Worm (Caenorhabditis elegans) whole organism, L2 larva: ENCODE data around the gene anmt-2.

ENCODE experiments used
- C34F6.9 ChIP-seq: fragments of 150-350 bp; optimal IDR thresholded peaks from 2 replicates; lab custom pipeline; 2014; ENCODE audit warnings: missing biosample characterization, missing genetic modification characterization
- F13H6.1 ChIP-seq: sonication (generic microtip); optimal IDR thresholded peaks from 2 replicates; lab custom pipeline; 2016; ENCODE audit warnings: missing genetic modification characterization, missing compliant biosample characterization
- R02D3.7 ChIP-seq: fragments of 150-350 bp; optimal IDR thresholded peaks from 2 replicates; lab custom pipeline; 2014; ENCODE audit warnings: missing biosample characterization, missing genetic modification characterization
- Y55F3AM.14 ChIP-seq: fragments of 200-800 bp; sonication (Bioruptor generic); optimal IDR thresholded peaks from 2 replicates; lab custom pipeline; 2018; ENCODE audit warnings: mild to moderate bottlenecking, missing genetic modification characterization, missing compliant biosample characterization
- ZK546.5 ChIP-seq: sonication (generic microtip); optimal IDR thresholded peaks from 2 replicates; lab custom pipeline; 2017; ENCODE audit warnings: missing biosample characterization, missing genetic modification characterization
- alr-1 ChIP-seq: fragments of 150-350 bp; optimal IDR thresholded peaks from 2 replicates; lab custom pipeline; 2014; ENCODE audit warnings: missing biosample characterization, missing genetic modification characterization
- aly-2 ChIP-seq: fragments of 150-350 bp; optimal IDR thresholded peaks from 2 replicates; lab custom pipeline; 2014; ENCODE audit warnings: missing biosample characterization, missing genetic modification characterization
- ama-1 ChIP-seq: fragments of 150-350 bp; optimal IDR thresholded peaks from 2 replicates; lab custom pipeline; 2018; ENCODE audit warnings: inconsistent platforms
- blmp-1 ChIP-seq: sonication (generic microtip); optimal IDR thresholded peaks from 2 replicates; lab custom pipeline; 2017; ENCODE audit warnings: missing genetic modification characterization, mild to moderate bottlenecking, missing compliant biosample characterization, antibody characterized with exemption, moderate library complexity; ENCODE audit not compliant: insufficient read depth
- ceh-16 ChIP-seq: fragments of 150-350 bp; optimal IDR thresholded peaks from 2 replicates; lab custom pipeline; 2014; ENCODE audit warnings: missing biosample characterization, missing genetic modification characterization
- crh-2 ChIP-seq: sonication (generic microtip); optimal IDR thresholded peaks from 2 replicates; lab custom pipeline; 2017; ENCODE audit warnings: missing biosample characterization, missing genetic modification characterization
- dmd-4 ChIP-seq: sonication (generic microtip); optimal IDR thresholded peaks from 2 replicates; lab custom pipeline; 2017; ENCODE audit warnings: missing biosample characterization, missing genetic modification characterization
- egl-27 ChIP-seq: sonication (generic microtip); optimal IDR thresholded peaks from 3 replicates; lab custom pipeline; 2017; ENCODE audit warnings: missing biosample characterization, missing genetic modification reagents, missing genetic modification characterization
- elt-1 ChIP-seq: fragments of 150-350 bp; optimal IDR thresholded peaks from 2 replicates; lab custom pipeline; 2014; ENCODE audit warnings: missing biosample characterization, missing genetic modification characterization
- elt-3 ChIP-seq: sonication (generic microtip); optimal IDR thresholded peaks from 2 replicates; lab custom pipeline; 2017; ENCODE audit warnings: missing biosample characterization, missing genetic modification characterization
- fos-1 ChIP-seq: fragments of 150-350 bp; optimal IDR thresholded peaks from 2 replicates; lab custom pipeline; 2014; ENCODE audit warnings: missing biosample characterization, missing genetic modification characterization
- gmeb-1 ChIP-seq: fragments of 150-350 bp; optimal IDR thresholded peaks from 2 replicates; lab custom pipeline; 2014; ENCODE audit warnings: missing biosample characterization, missing genetic modification characterization
- lin-11 ChIP-seq: fragments of 150-350 bp; sonication (generic microtip); optimal IDR thresholded peaks from 2 replicates; lab custom pipeline; 2014; ENCODE audit warnings: missing biosample characterization, missing genetic modification characterization, inconsistent platforms, mixed read lengths
- lin-13 ChIP-seq: fragments of 150-350 bp; optimal IDR thresholded peaks from 2 replicates; lab custom pipeline; 2014; ENCODE audit warnings: missing biosample characterization, missing genetic modification reagents, missing genetic modification characterization
- lin-39 ChIP-seq: fragments of 150-350 bp; optimal IDR thresholded peaks from 2 replicates; lab custom pipeline; 2014; ENCODE audit warnings: missing biosample characterization, missing genetic modification reagents, missing genetic modification characterization
- lsy-2 ChIP-seq, 2 experiments: fragments of 150-350 bp in 1 of 2; sonication (generic microtip) in 1 of 2; optimal IDR thresholded peaks; 2 replicates each; lab custom pipeline; 2014 to 2017; ENCODE audit warnings: missing biosample characterization in 2 of 2, missing genetic modification characterization in 2 of 2
- mab-5 ChIP-seq: fragments of 150-350 bp; optimal IDR thresholded peaks from 2 replicates; lab custom pipeline; 2014; ENCODE audit warnings: missing biosample characterization, missing genetic modification characterization
- mbf-1 ChIP-seq: sonication (generic microtip); optimal IDR thresholded peaks from 2 replicates; lab custom pipeline; 2017; ENCODE audit warnings: missing biosample characterization, missing genetic modification characterization
- mdl-1 ChIP-seq, 2 experiments: fragments of 150-350 bp in 1 of 2; sonication (generic microtip) in 1 of 2; optimal IDR thresholded peaks; 2 replicates each; lab custom pipeline; 2017; ENCODE audit warnings: missing biosample characterization in 2 of 2, missing genetic modification characterization in 2 of 2
- nhr-10 ChIP-seq: sonication (generic microtip); optimal IDR thresholded peaks from 2 replicates; lab custom pipeline; 2017; ENCODE audit warnings: missing biosample characterization, missing genetic modification characterization
- nhr-11 ChIP-seq: fragments of 150-350 bp; optimal IDR thresholded peaks from 2 replicates; lab custom pipeline; 2014; ENCODE audit warnings: missing biosample characterization, missing genetic modification characterization
- nhr-12 ChIP-seq: fragments of 150-350 bp; optimal IDR thresholded peaks from 2 replicates; lab custom pipeline; 2014; ENCODE audit warnings: missing biosample characterization, missing genetic modification characterization
- nhr-129 ChIP-seq: fragments of 150-350 bp; optimal IDR thresholded peaks from 2 replicates; lab custom pipeline; 2014; ENCODE audit warnings: missing biosample characterization, missing genetic modification characterization
- nhr-21 ChIP-seq: fragments of 150-350 bp; optimal IDR thresholded peaks from 2 replicates; lab custom pipeline; 2014; ENCODE audit warnings: missing biosample characterization, missing genetic modification characterization
- nhr-23 ChIP-seq: fragments of 150-350 bp; optimal IDR thresholded peaks from 2 replicates; lab custom pipeline; 2014; ENCODE audit warnings: missing biosample characterization, missing genetic modification reagents, missing genetic modification characterization
- nhr-237 ChIP-seq: fragments of 150-350 bp; optimal IDR thresholded peaks from 2 replicates; lab custom pipeline; 2014; ENCODE audit warnings: missing biosample characterization, missing genetic modification characterization
- nhr-25 ChIP-seq: fragments of 150-350 bp; sonication (generic microtip); optimal IDR thresholded peaks from 3 replicates; lab custom pipeline; 2014; ENCODE audit warnings: missing biosample characterization, missing genetic modification characterization
- nhr-6 ChIP-seq: fragments of 150-350 bp; optimal IDR thresholded peaks from 2 replicates; lab custom pipeline; 2014; ENCODE audit warnings: missing biosample characterization, missing genetic modification characterization
- nhr-77 ChIP-seq: fragments of 150-350 bp; optimal IDR thresholded peaks from 2 replicates; lab custom pipeline; 2014; ENCODE audit warnings: missing biosample characterization, missing genetic modification characterization
- peb-1 ChIP-seq: fragments of 150-350 bp; optimal IDR thresholded peaks from 2 replicates; lab custom pipeline; 2014; ENCODE audit warnings: missing biosample characterization, missing genetic modification characterization
- sem-4 ChIP-seq: fragments of 150-350 bp; optimal IDR thresholded peaks from 2 replicates; lab custom pipeline; 2014; ENCODE audit warnings: missing biosample characterization, missing genetic modification reagents, missing genetic modification characterization
- skn-1 ChIP-seq: sonication (generic microtip); optimal IDR thresholded peaks from 2 replicates; lab custom pipeline; 2017; ENCODE audit warnings: missing biosample characterization, missing genetic modification characterization
- sma-3 ChIP-seq: sonication (generic microtip); optimal IDR thresholded peaks from 2 replicates; lab custom pipeline; 2016; ENCODE audit warnings: missing genetic modification reagents, missing genetic modification characterization, missing compliant biosample characterization
- sma-9 ChIP-seq, 2 experiments: fragments of 150-350 bp in 1 of 2; sonication (generic microtip) in 1 of 2; optimal IDR thresholded peaks; 2 replicates each; lab custom pipeline; 2014 to 2016; ENCODE audit warnings: missing genetic modification characterization in 2 of 2, mild to moderate bottlenecking in 1 of 2, missing biosample characterization in 1 of 2, missing compliant biosample characterization in 1 of 2, missing genetic modification reagents in 1 of 2, moderate library complexity in 1 of 2
- snpc-4 ChIP-seq: fragments of 150-350 bp; optimal IDR thresholded peaks from 2 replicates; lab custom pipeline; 2014; ENCODE audit warnings: missing biosample characterization, missing genetic modification characterization
- unc-39 ChIP-seq: fragments of 150-350 bp; optimal IDR thresholded peaks from 2 replicates; lab custom pipeline; 2014; ENCODE audit warnings: missing biosample characterization, missing genetic modification characterization
- unc-55 ChIP-seq: fragments of 150-350 bp; sonication (generic microtip); optimal IDR thresholded peaks from 3 replicates; lab custom pipeline; 2014; ENCODE audit warnings: missing biosample characterization, missing genetic modification reagents, missing genetic modification characterization
- unc-62 ChIP-seq: fragments of 150-350 bp; optimal IDR thresholded peaks from 2 replicates; lab custom pipeline; 2014; ENCODE audit warnings: missing biosample characterization, missing genetic modification reagents, missing genetic modification characterization
- zag-1 ChIP-seq: fragments of 150-350 bp; optimal IDR thresholded peaks from 2 replicates; lab custom pipeline; 2014; ENCODE audit warnings: missing biosample characterization, missing genetic modification characterization
- ztf-1 ChIP-seq: fragments of 200-800 bp; sonication (Bioruptor generic); conservative IDR thresholded peaks from 2 replicates; pipeline ENCODE4 v1.3.6; 2022; ENCODE audit warnings: missing genetic modification characterization, missing compliant biosample characterization
- ztf-11 ChIP-seq: sonication (generic microtip); optimal IDR thresholded peaks from 2 replicates; lab custom pipeline; 2017; ENCODE audit warnings: missing biosample characterization, missing genetic modification characterization
- ztf-4 ChIP-seq: fragments of 150-350 bp; optimal IDR thresholded peaks from 2 replicates; lab custom pipeline; 2014; ENCODE audit warnings: missing biosample characterization, missing genetic modification characterization

Gene anmt-2

DNA sequence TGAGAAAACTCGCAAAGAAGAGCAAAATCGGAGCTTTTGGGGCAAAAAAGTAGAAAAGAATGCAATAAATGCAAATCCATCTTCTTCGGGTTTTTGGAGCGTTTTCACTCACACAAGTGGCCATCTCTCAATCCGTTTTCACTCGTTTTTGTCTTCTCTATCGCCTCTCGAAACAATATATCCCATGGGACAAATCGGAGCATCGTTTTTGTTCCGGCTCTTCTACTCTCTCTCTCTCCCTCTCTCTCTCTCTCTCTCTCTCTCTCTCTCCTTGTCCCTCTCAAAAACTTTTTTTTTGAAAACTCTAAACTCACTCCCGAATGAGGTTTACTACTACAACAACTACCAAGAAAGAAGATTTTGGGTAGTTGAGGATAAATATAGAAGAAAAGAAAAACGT is 16.0 kb downstream of the anmt-2 start:
- no peak for TF ChIP-seq nhr-11
- peak in 1 of 2 experiments; percentile 46 for TF ChIP-seq lsy-2 (tag; optimal IDR thresholded peaks at IDR 0.05; lab: Kevin White, UChicago)
- peak; percentile 20 for TF ChIP-seq nhr-129 (tag; lab: Kevin White, UChicago)
- no peak for TF ChIP-seq fos-1
- peak; percentile 54 for TF ChIP-seq C34F6.9
- no peak for TF ChIP-seq nhr-21 (tag; lab: Kevin White, UChicago)
- no peak for TF ChIP-seq gmeb-1 (tag; lab: Kevin White, UChicago)
- peak; percentile 34 for TF ChIP-seq crh-2 (tag; lab: Kevin White, UChicago)

DNA sequence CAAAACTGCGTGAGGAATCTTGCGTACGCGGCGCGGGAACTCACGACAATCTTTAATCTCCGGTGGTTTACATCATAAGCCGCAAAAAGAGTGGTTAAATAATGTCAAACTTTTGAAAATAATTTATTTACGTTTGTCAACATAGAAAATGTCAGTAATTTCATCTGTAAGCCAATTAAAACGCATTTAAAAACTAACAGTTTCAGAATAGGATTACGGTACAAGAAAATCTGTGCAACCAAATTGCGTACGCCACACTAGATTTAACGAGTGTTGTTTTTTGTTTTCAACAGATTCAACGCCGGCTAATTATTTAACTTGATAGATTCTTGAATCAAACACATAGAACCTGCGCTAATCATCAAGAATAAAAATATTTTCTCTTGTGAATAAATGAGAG is 16.7 kb downstream of the anmt-2 start:
- TF ChIP-seq mbf-1 (tag; lab: Kevin White, UChicago) (no peak), snpc-4 (tag; lab: Kevin White, UChicago) (no peak), R02D3.7 (tag; lab: Kevin White, UChicago) (no peak), sem-4 (no peak), unc-39 (tag; lab: Kevin White, UChicago) (no peak), lin-11 (no peak), mab-5 (no peak), peb-1 (tag; lab: Kevin White, UChicago) (no peak), gmeb-1 (tag; lab: Kevin White, UChicago) (no peak), nhr-77 (tag; lab: Kevin White, UChicago) (no peak), ceh-16 (tag; lab: Kevin White, UChicago) (no peak)

DNA sequence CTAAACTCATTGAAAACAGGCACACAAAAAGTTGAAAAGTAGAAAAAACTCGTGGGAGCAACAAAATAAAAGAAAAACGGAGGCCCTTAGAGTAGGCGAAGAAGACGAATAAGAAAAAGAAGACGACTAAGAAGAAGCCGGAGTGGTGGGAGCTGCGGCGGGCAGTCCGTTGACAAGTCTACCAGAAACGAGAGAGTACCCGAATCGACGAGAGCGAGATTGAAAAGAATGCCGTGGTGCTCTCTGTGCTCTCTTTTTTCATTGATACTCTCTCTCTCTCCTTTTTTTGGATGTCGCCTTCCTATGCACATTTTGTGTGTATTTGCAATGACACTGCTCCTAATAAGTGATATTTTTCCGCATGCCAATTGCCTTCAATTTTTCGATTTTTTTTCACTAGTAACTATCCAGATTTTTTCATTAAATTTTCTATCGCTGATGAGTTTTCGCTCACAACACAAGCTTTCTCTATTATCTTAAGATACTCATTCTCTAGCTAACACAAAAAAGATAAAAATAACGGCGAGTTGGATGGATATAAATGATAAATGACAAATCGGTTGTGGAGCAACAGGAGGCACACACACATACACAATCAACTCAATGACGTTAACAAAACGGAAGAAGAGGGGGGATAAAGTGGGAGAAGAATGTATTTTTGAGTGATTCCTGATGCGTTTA is 17.5 kb downstream of the anmt-2 start:
- TF ChIP-seq nhr-129 (tag; lab: Kevin White, UChicago) (peak; percentile 14), Y55F3AM.14 (no peak), crh-2 (tag; lab: Kevin White, UChicago) (peak; percentile 59), peb-1 (tag; lab: Kevin White, UChicago) (no peak), egl-27 (tag; lab: Kevin White, UChicago) (no peak), elt-1 (tag; lab: Kevin White, UChicago) (no peak), dmd-4 (tag; lab: Kevin White, UChicago) (no peak), unc-62 (GFP tag; lab: Kevin White, UChicago) (no peak), sma-3 (GFP tag; lab: Kevin White, UChicago) (no peak), lin-13 (GFP tag; lab: Kevin White, UChicago) (no peak), skn-1 (tag; lab: Kevin White, UChicago) (no peak), nhr-10 (tag; lab: Kevin White, UChicago) (no peak), lin-39 (tag; lab: Kevin White, UChicago) (no peak), ztf-1 (no peak), lsy-2 (tag; optimal IDR thresholded peaks at IDR 0.05; lab: Kevin White, UChicago) (peak in 1 of 2 experiments; percentile 12), aly-2 (no peak), ceh-16 (tag; lab: Kevin White, UChicago) (no peak), nhr-11 (no peak), alr-1 (tag; lab: Kevin White, UChicago) (no peak), nhr-25 (tag; lab: Kevin White, UChicago) (no peak), sem-4 (peak; percentile 14), gmeb-1 (tag; lab: Kevin White, UChicago) (no peak), unc-39 (tag; lab: Kevin White, UChicago) (no peak), R02D3.7 (tag; lab: Kevin White, UChicago) (no peak), ZK546.5 (tag; lab: Kevin White, UChicago) (no peak), unc-55 (GFP tag; lab: Kevin White, UChicago) (peak; percentile 60), sma-9 (GFP tag; optimal IDR thresholded peaks at IDR 0.05; lab: Kevin White, UChicago) (peak; percentile 45), sma-9 (tag; optimal IDR thresholded peaks at IDR 0.05; lab: Kevin White, UChicago) (no peak), fos-1 (no peak), zag-1 (tag; lab: Kevin White, UChicago) (peak; percentile 55), C34F6.9 (peak; percentile 48), elt-3 (tag; lab: Kevin White, UChicago) (no peak), nhr-77 (tag; lab: Kevin White, UChicago) (no peak), mbf-1 (tag; lab: Kevin White, UChicago) (no peak), blmp-1 (tag; lab: Kevin White, UChicago) (no peak), nhr-237 (tag; lab: Kevin White, UChicago) (no peak), F13H6.1 (peak; percentile 53), nhr-6 (tag; lab: Kevin White, UChicago) (no peak), lin-11 (no peak), mdl-1 (tag; optimal IDR thresholded peaks at IDR 0.05; lab: Kevin White, UChicago) (no peak), ztf-11 (tag; lab: Kevin White, UChicago) (no peak), nhr-21 (tag; lab: Kevin White, UChicago) (no peak), ztf-4 (tag; lab: Kevin White, UChicago) (no peak), snpc-4 (tag; lab: Kevin White, UChicago) (no peak), ama-1 (lab: Kevin White, UChicago) (no peak), mab-5 (no peak), nhr-12 (tag; lab: Kevin White, UChicago) (no peak), nhr-23 (tag; lab: Kevin White, UChicago) (no peak)
